Fruit fly (Drosophila melanogaster): ENCODE results near the gene CG42852.

DNA sequence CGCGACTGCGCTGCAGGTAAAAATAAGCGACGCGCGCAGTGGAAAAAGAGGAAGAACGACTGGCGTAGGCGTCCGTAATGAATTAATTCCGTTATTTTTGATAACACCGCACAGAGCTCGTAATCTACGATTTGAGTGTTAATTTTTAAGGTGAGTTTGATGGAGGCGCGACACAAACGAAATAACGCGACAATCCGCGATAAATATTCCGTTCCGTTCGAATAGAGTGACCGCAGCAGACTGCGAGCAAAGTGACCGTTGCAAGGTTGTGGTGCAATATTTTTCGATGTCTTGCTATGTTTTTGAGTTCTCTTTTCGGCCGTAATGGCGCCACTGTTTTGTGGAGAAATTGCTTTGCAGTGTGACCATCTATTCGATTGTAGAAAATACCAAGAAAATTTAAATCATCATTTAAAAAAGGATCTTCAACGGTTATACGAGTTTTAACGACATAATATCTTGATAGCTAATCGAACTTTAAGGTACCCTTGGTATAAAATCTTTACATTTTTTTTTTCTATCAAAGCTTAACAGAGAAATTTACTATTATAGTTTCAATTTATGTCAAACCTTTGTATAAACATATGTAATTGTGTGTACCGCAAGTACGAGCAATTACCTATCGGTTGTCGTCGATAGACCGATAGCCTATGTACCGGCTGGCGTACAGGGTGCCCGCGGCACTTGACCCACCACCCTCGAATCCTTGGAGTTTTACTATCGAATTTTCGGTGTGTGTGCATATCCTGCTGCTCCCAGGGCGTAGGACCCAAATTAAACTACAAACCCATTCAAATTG is 43.7 kb upstream of the CG42852 start, which contains the start of the genes CG43954, Lasp and Dab:
- TF ChIP-seq psq (GFP tag; optimal IDR thresholded peaks at IDR 0.05) (no peak), ey (GFP tag; optimal IDR thresholded peaks at IDR 0.05) (no peak), br (GFP tag; optimal IDR thresholded peaks at IDR 0.05) (no peak), usp (GFP tag; optimal IDR thresholded peaks at IDR 0.05) (no peak), Jra (GFP tag; optimal IDR thresholded peaks at IDR 0.05) (peak; percentile 47), GATAd (GFP tag; optimal IDR thresholded peaks at IDR 0.05) (no peak), Rel (GFP tag; optimal IDR thresholded peaks at IDR 0.05) (no peak), Rel (tag; optimal IDR thresholded peaks at IDR 0.05) (peak; percentile 42), Abd-B (GFP tag; optimal IDR thresholded peaks at IDR 0.05) (no peak), tai (GFP tag; optimal IDR thresholded peaks at IDR 0.05) (no peak), Dfd (GFP tag; optimal IDR thresholded peaks at IDR 0.05) (no peak), rgr (GFP tag; optimal IDR thresholded peaks at IDR 0.05) (peak; percentile 41), CG9705 (GFP tag; optimal IDR thresholded peaks at IDR 0.05) (no peak)
